Fruit fly (Drosophila melanogaster): Measurements from ENCODE around the gene CG32500.
A peak's percentile ranks its signal among the peaks of the same experiment; 100 is the strongest.
"Not testable (repeated sequence)": the region's sequence is repeated elsewhere in the genome, so short reads cannot be mapped to it uniquely, and the experiment has no call there.

Gene CG32500

dm6 chrX:21623641-21624040, at the start of gene CG32500:
CG32500 (minus strand) TSS chrX:21623750.
- TF ChIP-seq Xrp1 (GFP tag; IDR thresholded peaks at IDR 0.05) (0 out of 2 replicates have a peak, but pooled peaks have one; percentile 7), MBD-R2 (GFP tag; IDR thresholded peaks at IDR 0.05) (peak; percentile 78), Rfx (GFP tag; IDR thresholded peaks at IDR 0.05) (peak; percentile 57), hkb (GFP tag; IDR thresholded peaks at IDR 0.05) (0 out of 2 replicates have a peak, but pooled peaks have one; percentile 17), al (GFP tag; IDR thresholded peaks at IDR 0.05) (peak; percentile 28; the same call in 1 of the 2 replicates), CG2199 (GFP tag; IDR thresholded peaks at IDR 0.05) (peak; percentile 22; the same call in 1 of the 3 replicates), Drgx (GFP tag; IDR thresholded peaks at IDR 0.05) (0 out of 2 replicates have a peak, but pooled peaks have one; percentile 13), prd (GFP tag; IDR thresholded peaks at IDR 0.05) (peak; percentile 46; the same call in 1 of the 3 replicates), sob (GFP tag; IDR thresholded peaks at IDR 0.05) (0 out of 2 replicates have a peak, but pooled peaks have one; percentile 26), vvl (GFP tag; IDR thresholded peaks at IDR 0.05) (0 out of 2 replicates have a peak, but pooled peaks have one; percentile 9), Ptx1 (GFP tag; IDR thresholded peaks at IDR 0.05) (peak; percentile 38; the same call in 1 of the 2 replicates)
- not testable (repeated sequence) for TF ChIP-seq hkb, prd (optimal IDR thresholded peaks at IDR 0.05)

dm6 chrX:21632852-21633251, 9.3 kb upstream of the CG32500 start:
- peak; percentile 8 for TF ChIP-seq Lhr (GFP tag; optimal IDR thresholded peaks at IDR 0.05)
- TF ChIP-seq Hmr (GFP tag; optimal IDR thresholded peaks at IDR 0.05), result peak; percentile 12
- 0 out of 3 replicates have a peak, but pooled peaks have one; percentile 26 for TF ChIP-seq CG7357 (GFP tag; IDR thresholded peaks at IDR 0.05)
- TF ChIP-seq lola (GFP tag; optimal IDR thresholded peaks at IDR 0.05), result peak in 1 of 3 experiments; percentile 45
- peak; percentile 31 for TF ChIP-seq CTCF (GFP tag; optimal IDR thresholded peaks at IDR 0.05)
- peak; percentile 0 for TF ChIP-seq pzg (GFP tag; optimal IDR thresholded peaks at IDR 0.05)
- TF ChIP-seq CG2199 (GFP tag; IDR thresholded peaks at IDR 0.05), result 0 out of 3 replicates have a peak, but pooled peaks have one; percentile 13
- TF ChIP-seq CG30020 (tag; optimal IDR thresholded peaks at IDR 0.05), result peak; percentile 62
- peak; percentile 13 for TF ChIP-seq BEAF-32 (GFP tag; optimal IDR thresholded peaks at IDR 0.05)
- peak; percentile 23 for TF ChIP-seq CG3995 (GFP tag; optimal IDR thresholded peaks at IDR 0.05)
- TF ChIP-seq CHES-1-like (GFP tag; optimal IDR thresholded peaks at IDR 0.05), result no peak
- TF ChIP-seq insv (GFP tag; optimal IDR thresholded peaks at IDR 0.05), result no peak
- no peak for TF ChIP-seq D19B (GFP tag; optimal IDR thresholded peaks at IDR 0.05)
- peak; percentile 61 for TF ChIP-seq CG17802 (tag; optimal IDR thresholded peaks at IDR 0.05)
- peak; percentile 7 for TF ChIP-seq Myb (GFP tag; optimal IDR thresholded peaks at IDR 0.05)
- no peak for TF ChIP-seq Awh (GFP tag; IDR thresholded peaks at IDR 0.05)

- TF ChIP-seq sna (GFP tag; IDR thresholded peaks at IDR 0.05; ENCODE audit: partially characterized antibody), result no peak
- 0 out of 3 replicates have a peak, but pooled peaks have one; percentile 30 for TF ChIP-seq CG2199 (GFP tag; IDR thresholded peaks at IDR 0.05)
Measured at dm6 chrX:21632213-21632612, 8.7 kb upstream of the CG32500 start.

- TF ChIP-seq H15 (GFP tag; IDR thresholded peaks at IDR 0.05), result no peak
- no peak for TF ChIP-seq CG32772 (GFP tag; IDR thresholded peaks at IDR 0.05)
- peak; percentile 9 for TF ChIP-seq CG15514 (GFP tag; optimal IDR thresholded peaks at IDR 0.05)
- no peak for TF ChIP-seq CG10431 (GFP tag; optimal IDR thresholded peaks at IDR 0.05)
- TF ChIP-seq Deaf1 (tag; optimal IDR thresholded peaks at IDR 0.05), result no peak
- peak; percentile 23 for TF ChIP-seq repo (GFP tag; optimal IDR thresholded peaks at IDR 0.05)
- TF ChIP-seq CG8765 (GFP tag; IDR thresholded peaks at IDR 0.05), result no peak; the same call in 1 of the 2 replicates
- TF ChIP-seq CG8359 (GFP tag; optimal IDR thresholded peaks at IDR 0.05; ENCODE audit: borderline replicate concordance), result peak; percentile 46
- TF ChIP-seq Hand (GFP tag; optimal IDR thresholded peaks at IDR 0.05), result no peak
- TF ChIP-seq twi (tag; optimal IDR thresholded peaks at IDR 0.05), result peak; percentile 67
- no peak for TF ChIP-seq slou (GFP tag; optimal IDR thresholded peaks at IDR 0.05)
- no peak for TF ChIP-seq Med (GFP tag)
- no peak for TF ChIP-seq sc (optimal IDR thresholded peaks at IDR 0.05)
- peak; percentile 51 for TF ChIP-seq sc (GFP tag; optimal IDR thresholded peaks at IDR 0.05)
- peak; percentile 54 for TF ChIP-seq Spps (tag; optimal IDR thresholded peaks at IDR 0.05)
- TF ChIP-seq BtbVII (GFP tag; optimal IDR thresholded peaks at IDR 0.05), result peak; percentile 53
- no peak for TF ChIP-seq tup (GFP tag; optimal IDR thresholded peaks at IDR 0.05)
- no peak for TF ChIP-seq seq (GFP tag; IDR thresholded peaks at IDR 0.05)
- TF ChIP-seq sens-2 (GFP tag; IDR thresholded peaks at IDR 0.05), result no peak
Measured at dm6 chrX:21631452-21631851, 7.9 kb upstream of the CG32500 start.

Data from whole organism, embryonic.